Worm (Caenorhabditis elegans) whole organism, L1 larva: Measurements from ENCODE around the gene nspe-8.

Experiments
- C04F5.9 ChIP-seq: sonication (generic microtip); optimal IDR thresholded peaks from 2 replicates; lab custom pipeline; 2016; ENCODE audit warnings: missing genetic modification characterization, missing compliant biosample characterization
- C16A3.4 ChIP-seq: fragments of 150-350 bp; optimal IDR thresholded peaks from 2 replicates; lab custom pipeline; 2014; ENCODE audit warnings: missing biosample characterization, missing genetic modification characterization
- F16B12.6 ChIP-seq: fragments of 150-350 bp; optimal IDR thresholded peaks from 2 replicates; lab custom pipeline; 2014; ENCODE audit warnings: missing biosample characterization, missing genetic modification characterization
- ama-1 ChIP-seq: fragments of 150-350 bp; optimal IDR thresholded peaks from 2 replicates; lab custom pipeline; 2014
- blmp-1 ChIP-seq: fragments of 150-350 bp; optimal IDR thresholded peaks from 2 replicates; lab custom pipeline; 2014; ENCODE audit warnings: missing biosample characterization, missing genetic modification characterization
- ceh-63 ChIP-seq: fragments of 200-800 bp; sonication (Bioruptor generic); optimal IDR thresholded peaks from 2 replicates; lab custom pipeline; 2018; ENCODE audit warnings: mild to moderate bottlenecking, missing genetic modification characterization, missing compliant biosample characterization
- ces-1 ChIP-seq: fragments of 150-350 bp; optimal IDR thresholded peaks from 2 replicates; lab custom pipeline; 2014; ENCODE audit warnings: missing biosample characterization, missing genetic modification reagents, missing genetic modification characterization
- dsc-1 ChIP-seq: sonication (generic microtip); optimal IDR thresholded peaks from 2 replicates; lab custom pipeline; 2016; ENCODE audit warnings: mild to moderate bottlenecking, missing genetic modification characterization, missing compliant biosample characterization
- efl-1 ChIP-seq, 4 experiments: fragments of 150-350 bp; optimal IDR thresholded peaks in 3 of 4; peaks in 1 of 4; 1 replicate in 1 of 4; 2 replicates in 3 of 4; lab custom pipeline; 2014; ENCODE audit warnings: missing biosample characterization in 2 of 4, missing genetic modification characterization in 2 of 4, missing genetic modification reagents in 2 of 4
- efl-3 ChIP-seq: fragments of 200-800 bp; sonication (Bioruptor generic); optimal IDR thresholded peaks from 2 replicates; lab custom pipeline; 2018; ENCODE audit warnings: mild to moderate bottlenecking, missing genetic modification characterization, missing compliant biosample characterization
- elt-3 ChIP-seq, 6 experiments: fragments of 150-350 bp in 1 of 6; sonication (generic microtip); optimal IDR thresholded peaks; 2 replicates each; lab custom pipeline; 2017 to 2018; ENCODE audit warnings: missing biosample characterization in 6 of 6, missing genetic modification characterization in 6 of 6, inconsistent platforms in 1 of 6
- fkh-4 ChIP-seq: sonication (generic microtip); optimal IDR thresholded peaks from 2 replicates; lab custom pipeline; 2016; ENCODE audit warnings: missing compliant biosample characterization, missing genetic modification characterization, borderline replicate concordance
- fos-1 ChIP-seq: fragments of 150-350 bp; optimal IDR thresholded peaks from 2 replicates; lab custom pipeline; 2014; ENCODE audit warnings: missing biosample characterization, missing genetic modification characterization
- grh-1 ChIP-seq: fragments of 200-800 bp; sonication (Bioruptor generic); IDR thresholded peaks from 2 replicates; pipeline ENCODE4 v1.3.6; 2022; ENCODE audit warnings: missing genetic modification reagents, missing genetic modification characterization, missing compliant biosample characterization
- hpl-2 ChIP-seq: fragments of 150-350 bp; optimal IDR thresholded peaks from 2 replicates; lab custom pipeline; 2014; ENCODE audit warnings: missing biosample characterization, missing genetic modification reagents, missing genetic modification characterization
- jun-1 ChIP-seq: fragments of 150-350 bp; optimal IDR thresholded peaks from 2 replicates; lab custom pipeline; 2014; ENCODE audit warnings: missing biosample characterization, missing genetic modification reagents, missing genetic modification characterization
- lin-13 ChIP-seq: fragments of 150-350 bp; optimal IDR thresholded peaks from 2 replicates; lab custom pipeline; 2014; ENCODE audit warnings: missing biosample characterization, missing genetic modification reagents, missing genetic modification characterization
- lin-14 ChIP-seq: fragments of 200-800 bp; sonication (Bioruptor generic); optimal IDR thresholded peaks from 2 replicates; lab custom pipeline; 2018; ENCODE audit warnings: mild to moderate bottlenecking, missing genetic modification characterization, moderate library complexity, missing compliant biosample characterization
- lin-35 ChIP-seq, 2 experiments: fragments of 150-350 bp; optimal IDR thresholded peaks; 2 replicates each; lab custom pipeline; 2014; ENCODE audit warnings: missing biosample characterization in 2 of 2, missing genetic modification characterization in 2 of 2, missing genetic modification reagents in 2 of 2
- lin-39 ChIP-seq: fragments of 150-350 bp; optimal IDR thresholded peaks from 2 replicates; lab custom pipeline; 2014; ENCODE audit warnings: missing biosample characterization, missing genetic modification reagents, missing genetic modification characterization
- lsy-2 ChIP-seq, 2 experiments: fragments of 150-350 bp; optimal IDR thresholded peaks; 2 replicates each; lab custom pipeline; 2014; ENCODE audit warnings: missing biosample characterization in 2 of 2, missing genetic modification characterization in 2 of 2
- mab-9 ChIP-seq: fragments of 200-800 bp; sonication (Bioruptor generic); IDR thresholded peaks from 2 replicates; pipeline ENCODE4 v1.3.6; 2022; ENCODE audit warnings: missing genetic modification reagents, missing genetic modification characterization, missing compliant biosample characterization
- mdl-1 ChIP-seq, 2 experiments: fragments of 150-350 bp; optimal IDR thresholded peaks; 2 replicates each; lab custom pipeline; 2014 to 2017; ENCODE audit warnings: missing biosample characterization in 2 of 2, missing genetic modification characterization in 2 of 2, inconsistent platforms in 1 of 2
- mep-1 ChIP-seq: fragments of 150-350 bp; optimal IDR thresholded peaks from 2 replicates; lab custom pipeline; 2014; ENCODE audit warnings: missing biosample characterization, missing genetic modification characterization
- nhr-11 ChIP-seq: fragments of 150-350 bp; optimal IDR thresholded peaks from 2 replicates; lab custom pipeline; 2014; ENCODE audit warnings: missing biosample characterization, missing genetic modification characterization
- nhr-12 ChIP-seq: sonication (generic microtip); optimal IDR thresholded peaks from 2 replicates; lab custom pipeline; 2017; ENCODE audit warnings: missing biosample characterization, missing genetic modification characterization
- nhr-20 ChIP-seq: sonication (generic microtip); optimal IDR thresholded peaks from 2 replicates; lab custom pipeline; 2016; ENCODE audit warnings: mild to moderate bottlenecking, missing genetic modification characterization, missing compliant biosample characterization
- nhr-237 ChIP-seq: fragments of 150-350 bp; optimal IDR thresholded peaks from 2 replicates; lab custom pipeline; 2014; ENCODE audit warnings: missing biosample characterization, missing genetic modification characterization
- nhr-28 ChIP-seq: fragments of 150-350 bp; optimal IDR thresholded peaks from 2 replicates; lab custom pipeline; 2014; ENCODE audit warnings: missing biosample characterization, missing genetic modification characterization
- nhr-47 ChIP-seq: sonication (generic microtip); optimal IDR thresholded peaks from 2 replicates; lab custom pipeline; 2016; ENCODE audit warnings: mild to moderate bottlenecking, missing genetic modification characterization, moderate library complexity, missing compliant biosample characterization
- nhr-71 ChIP-seq: sonication (generic microtip); optimal IDR thresholded peaks from 2 replicates; lab custom pipeline; 2016; ENCODE audit warnings: mild to moderate bottlenecking, missing genetic modification characterization, moderate library complexity, missing compliant biosample characterization
- nhr-77 ChIP-seq: fragments of 150-350 bp; optimal IDR thresholded peaks from 2 replicates; lab custom pipeline; 2014; ENCODE audit warnings: missing biosample characterization, missing genetic modification characterization
- nhr-84 ChIP-seq: sonication (generic microtip); optimal IDR thresholded peaks from 2 replicates; lab custom pipeline; 2017; ENCODE audit warnings: missing biosample characterization, missing genetic modification characterization
- nhr-85 ChIP-seq: sonication (generic microtip); peaks from one replicate; lab custom pipeline; 2016; ENCODE audit warnings: missing genetic modification characterization, inconsistent platforms, missing compliant biosample characterization
- pag-3 ChIP-seq: sonication (generic microtip); optimal IDR thresholded peaks from 2 replicates; lab custom pipeline; 2017; ENCODE audit warnings: missing genetic modification characterization, mild to moderate bottlenecking, missing compliant biosample characterization, antibody characterized with exemption, borderline replicate concordance; ENCODE audit not compliant: insufficient read depth
- pax-3 ChIP-seq: fragments of 200-800 bp; sonication (Bioruptor generic); optimal IDR thresholded peaks from 2 replicates; lab custom pipeline; 2018; ENCODE audit warnings: mild to moderate bottlenecking, missing genetic modification characterization, moderate library complexity, missing compliant biosample characterization
- pqm-1 ChIP-seq: sonication (generic microtip); optimal IDR thresholded peaks from 3 replicates; lab custom pipeline; 2017; ENCODE audit warnings: missing biosample characterization, missing genetic modification characterization
- skn-1 ChIP-seq: fragments of 150-350 bp; optimal IDR thresholded peaks from 2 replicates; lab custom pipeline; 2014; ENCODE audit warnings: missing biosample characterization, missing genetic modification characterization
- snpc-4 ChIP-seq: fragments of 150-350 bp; optimal IDR thresholded peaks from 2 replicates; lab custom pipeline; 2014; ENCODE audit warnings: missing biosample characterization, missing genetic modification characterization
- snu-23 ChIP-seq: sonication (generic microtip); optimal IDR thresholded peaks from 2 replicates; lab custom pipeline; 2016; ENCODE audit warnings: missing genetic modification characterization, missing compliant biosample characterization
- sptf-1 ChIP-seq: fragments of 150-350 bp; optimal IDR thresholded peaks from 2 replicates; lab custom pipeline; 2014; ENCODE audit warnings: missing biosample characterization, missing genetic modification characterization
- sup-37 ChIP-seq: fragments of 200-800 bp; sonication (Bioruptor generic); optimal IDR thresholded peaks from 2 replicates; lab custom pipeline; 2018; ENCODE audit warnings: mild to moderate bottlenecking, missing genetic modification characterization, missing compliant biosample characterization
- swsn-7 ChIP-seq: sonication (generic microtip); optimal IDR thresholded peaks from 2 replicates; lab custom pipeline; 2016; ENCODE audit warnings: missing genetic modification characterization, missing compliant biosample characterization
- unc-62 ChIP-seq: fragments of 150-350 bp; optimal IDR thresholded peaks from 2 replicates; lab custom pipeline; 2014; ENCODE audit warnings: missing biosample characterization, missing genetic modification reagents, missing genetic modification characterization
- vab-15 ChIP-seq: sonication (generic microtip); optimal IDR thresholded peaks from 2 replicates; lab custom pipeline; 2017; ENCODE audit warnings: missing genotype, mild to moderate bottlenecking, missing genetic modification characterization, missing compliant biosample characterization
- xbp-1 ChIP-seq: sonication (generic microtip); optimal IDR thresholded peaks from 2 replicates; lab custom pipeline; 2016; ENCODE audit warnings: missing genetic modification characterization, missing compliant biosample characterization
- zip-4 ChIP-seq: fragments of 200-800 bp; sonication (Bioruptor generic); optimal IDR thresholded peaks from 2 replicates; lab custom pipeline; 2018; ENCODE audit warnings: mild to moderate bottlenecking, missing genetic modification characterization, moderate library complexity, missing compliant biosample characterization

nspe-8 gene

ce11 chrII:12628566-12628965 lies 6.8 kb upstream of the nspe-8 start, which contains the start of gene nspe-5:
nspe-5 (plus strand) TSS chrII:12628866.
- TF ChIP-seq fos-1 (tag; lab: Kevin White, UChicago) = no peak
- no peak for TF ChIP-seq ces-1
- no peak for TF ChIP-seq vab-15 (tag; lab: Kevin White, UChicago)
- TF ChIP-seq efl-1 (optimal IDR thresholded peaks at IDR 0.05; lab: Kevin White, UChicago) = no peak
- peak in 1 of 2 experiments; percentile 18 for TF ChIP-seq efl-1 (GFP tag; optimal IDR thresholded peaks at IDR 0.05 in 1 of 2; lab: Kevin White, UChicago)
- no peak for TF ChIP-seq C04F5.9 (tag; lab: Kevin White, UChicago)
- TF ChIP-seq nhr-85 (tag; lab: Kevin White, UChicago) = peak; percentile 4
- TF ChIP-seq swsn-7 (tag; lab: Kevin White, UChicago) = no peak
- no peak for TF ChIP-seq lin-39 (tag; lab: Kevin White, UChicago)
- no peak for TF ChIP-seq nhr-237 (tag; lab: Kevin White, UChicago)
- TF ChIP-seq sup-37 = no peak
- TF ChIP-seq grh-1 (GFP tag; lab: Robert Waterston, UW) = no peak
- peak; percentile 12 for TF ChIP-seq blmp-1
- TF ChIP-seq mab-9 (GFP tag; lab: Robert Waterston, UW) = no peak
- TF ChIP-seq pax-3 (tag; lab: Kevin White, UChicago) = no peak
- no peak for TF ChIP-seq pag-3 (tag; lab: Kevin White, UChicago)
- TF ChIP-seq xbp-1 (tag; lab: Kevin White, UChicago) = no peak
- TF ChIP-seq nhr-12 (tag; lab: Kevin White, UChicago) = no peak
- no peak for TF ChIP-seq fkh-4 (tag; lab: Kevin White, UChicago)
- no peak for TF ChIP-seq skn-1 (tag; lab: Kevin White, UChicago)
- TF ChIP-seq sptf-1 (tag; lab: Kevin White, UChicago) = no peak
- no peak for TF ChIP-seq mep-1 (tag; lab: Kevin White, UChicago)
- no peak for TF ChIP-seq nhr-71 (tag; lab: Kevin White, UChicago)
- TF ChIP-seq lin-14 = peak; percentile 1
- TF ChIP-seq lsy-2 (tag; optimal IDR thresholded peaks at IDR 0.05; lab: Kevin White, UChicago) = no peak
- TF ChIP-seq efl-3 (GFP tag; lab: Kevin White, UChicago) = no peak
- no peak for TF ChIP-seq jun-1 (tag; lab: Kevin White, UChicago)
- no peak for TF ChIP-seq hpl-2 (GFP tag; lab: Kevin White, UChicago)
- no peak for TF ChIP-seq nhr-11 (tag; lab: Kevin White, UChicago)
- no peak for TF ChIP-seq ceh-63 (GFP tag; lab: Kevin White, UChicago)
- TF ChIP-seq nhr-84 (tag; lab: Kevin White, UChicago) = no peak
- TF ChIP-seq snu-23 = peak; percentile 10
- TF ChIP-seq zip-4 (GFP tag; lab: Kevin White, UChicago) = no peak
- no peak for TF ChIP-seq ama-1
- TF ChIP-seq pqm-1 (tag; lab: Kevin White, UChicago) = no peak
- TF ChIP-seq lin-13 (GFP tag; lab: Kevin White, UChicago) = no peak
- peak in 1 of 6 experiments; percentile 21 for TF ChIP-seq elt-3 (tag; optimal IDR thresholded peaks at IDR 0.05; lab: Kevin White, UChicago)
- TF ChIP-seq dsc-1 (tag; lab: Kevin White, UChicago) = no peak
- TF ChIP-seq mdl-1 (tag; optimal IDR thresholded peaks at IDR 0.05; lab: Kevin White, UChicago) = no peak
- TF ChIP-seq nhr-20 (tag; lab: Kevin White, UChicago) = peak; percentile 34
- TF ChIP-seq nhr-77 (tag; lab: Kevin White, UChicago) = no peak
- TF ChIP-seq nhr-28 (tag; lab: Kevin White, UChicago) = no peak
- no peak for TF ChIP-seq snpc-4
- no peak for TF ChIP-seq C16A3.4 (tag; lab: Kevin White, UChicago)
- no peak for TF ChIP-seq lin-35 (GFP tag; optimal IDR thresholded peaks at IDR 0.05; lab: Kevin White, UChicago)
- TF ChIP-seq F16B12.6 (tag; lab: Kevin White, UChicago) = no peak
- no peak for TF ChIP-seq nhr-47 (tag; lab: Kevin White, UChicago)
- TF ChIP-seq unc-62 (GFP tag; lab: Kevin White, UChicago) = no peak
